Worm (Caenorhabditis elegans) whole organism, mixed stage, embryonic: ENCODE measurements around the gene srx-105.

Experiments used
- M03D4.4 ChIP-seq: sonication (generic microtip); optimal IDR thresholded peaks from 2 replicates; lab custom pipeline; 2017; ENCODE audit warnings: mild to moderate bottlenecking, missing genetic modification characterization, missing compliant biosample characterization
- blmp-1 ChIP-seq: fragments of 150-350 bp; optimal IDR thresholded peaks from 2 replicates; lab custom pipeline; 2014; ENCODE audit warnings: missing biosample characterization, missing genetic modification characterization
- ceh-39 ChIP-seq: fragments of 150-350 bp; optimal IDR thresholded peaks from 2 replicates; lab custom pipeline; 2014; ENCODE audit warnings: missing biosample characterization, missing genetic modification characterization
- ceh-43 ChIP-seq: fragments of 200-800 bp; sonication (Bioruptor generic); optimal IDR thresholded peaks from 2 replicates; lab custom pipeline; 2018; ENCODE audit warnings: mild to moderate bottlenecking, missing genetic modification characterization, moderate library complexity, missing compliant biosample characterization
- ceh-83 ChIP-seq: fragments of 200-800 bp; sonication (Bioruptor generic); optimal IDR thresholded peaks from 2 replicates; lab custom pipeline; 2018; ENCODE audit warnings: mild to moderate bottlenecking, missing genetic modification characterization, missing compliant biosample characterization
- drap-1 ChIP-seq: fragments of 200-800 bp; sonication (Bioruptor generic); optimal IDR thresholded peaks from 3 replicates; lab custom pipeline; 2018; ENCODE audit warnings: mild to moderate bottlenecking, missing genetic modification characterization, missing compliant biosample characterization
- elt-1 ChIP-seq: sonication (generic microtip); optimal IDR thresholded peaks from 2 replicates; lab custom pipeline; 2017; ENCODE audit warnings: missing genetic modification characterization, mild to moderate bottlenecking, missing compliant biosample characterization, antibody characterized with exemption, moderate library complexity, borderline replicate concordance; ENCODE audit not compliant: insufficient read depth
- elt-3 ChIP-seq: fragments of 150-350 bp; optimal IDR thresholded peaks from 2 replicates; lab custom pipeline; 2014; ENCODE audit warnings: missing biosample characterization, missing genetic modification characterization
- ham-2 ChIP-seq: fragments of 200-800 bp; sonication (Bioruptor generic); optimal IDR thresholded peaks from 2 replicates; lab custom pipeline; 2018; ENCODE audit warnings: mild to moderate bottlenecking, missing genetic modification characterization, missing compliant biosample characterization
- hlh-1 ChIP-seq: fragments of 150-350 bp; optimal IDR thresholded peaks from 2 replicates; lab custom pipeline; 2014; ENCODE audit warnings: missing biosample characterization, missing genetic modification reagents, missing genetic modification characterization
- lin-13 ChIP-seq: fragments of 150-350 bp; optimal IDR thresholded peaks from 2 replicates; lab custom pipeline; 2014; ENCODE audit warnings: missing biosample characterization, missing genetic modification characterization
- lin-32 ChIP-seq: fragments of 200-800 bp; sonication (Bioruptor generic); optimal IDR thresholded peaks from 2 replicates; lab custom pipeline; 2018; ENCODE audit warnings: mild to moderate bottlenecking, missing genetic modification characterization, missing compliant biosample characterization
- lsy-2 ChIP-seq: fragments of 150-350 bp; optimal IDR thresholded peaks from 2 replicates; lab custom pipeline; 2014; ENCODE audit warnings: missing biosample characterization, missing genetic modification characterization
- mab-5 ChIP-seq: fragments of 150-350 bp; optimal IDR thresholded peaks from 2 replicates; lab custom pipeline; 2014; ENCODE audit warnings: missing biosample characterization, missing genetic modification characterization
- mep-1 ChIP-seq: fragments of 150-350 bp; optimal IDR thresholded peaks from 2 replicates; lab custom pipeline; 2017; ENCODE audit warnings: missing biosample characterization, missing genetic modification reagents, missing genetic modification characterization, inconsistent platforms
- mls-2 ChIP-seq: sonication (generic microtip); optimal IDR thresholded peaks from 2 replicates; lab custom pipeline; 2016; ENCODE audit warnings: mild to moderate bottlenecking, missing genetic modification characterization, moderate library complexity, missing compliant biosample characterization
- nhr-12 ChIP-seq: fragments of 150-350 bp; optimal IDR thresholded peaks from 2 replicates; lab custom pipeline; 2014; ENCODE audit warnings: missing biosample characterization, missing genetic modification characterization
- nhr-2 ChIP-seq: fragments of 150-350 bp; optimal IDR thresholded peaks from 2 replicates; lab custom pipeline; 2014; ENCODE audit warnings: missing biosample characterization, missing genetic modification characterization
- nhr-237 ChIP-seq: fragments of 150-350 bp; optimal IDR thresholded peaks from 2 replicates; lab custom pipeline; 2014; ENCODE audit warnings: missing biosample characterization, missing genetic modification characterization
- nhr-28 ChIP-seq: fragments of 150-350 bp; optimal IDR thresholded peaks from 2 replicates; lab custom pipeline; 2014; ENCODE audit warnings: missing biosample characterization, missing genetic modification characterization
- nhr-76 ChIP-seq: sonication (generic microtip); optimal IDR thresholded peaks from 2 replicates; lab custom pipeline; 2017; ENCODE audit warnings: missing biosample characterization, missing genetic modification characterization
- pha-4 ChIP-seq: fragments of 150-350 bp; optimal IDR thresholded peaks from 2 replicates; lab custom pipeline; 2018; ENCODE audit warnings: missing biosample characterization, missing genetic modification reagents, missing genetic modification characterization
- sem-2 ChIP-seq: fragments of 200-800 bp; sonication (Bioruptor generic); optimal IDR thresholded peaks from 2 replicates; lab custom pipeline; 2018; ENCODE audit warnings: mild to moderate bottlenecking, missing genetic modification characterization, missing compliant biosample characterization
- snpc-4 ChIP-seq: fragments of 150-350 bp; optimal IDR thresholded peaks from 2 replicates; lab custom pipeline; 2014; ENCODE audit warnings: missing biosample characterization, missing genetic modification characterization
- sptf-1 ChIP-seq: sonication (generic microtip); optimal IDR thresholded peaks from 2 replicates; lab custom pipeline; 2017; ENCODE audit warnings: mild to moderate bottlenecking, missing genetic modification characterization, moderate library complexity, missing compliant biosample characterization
- tbx-8 ChIP-seq: fragments of 200-800 bp; sonication (Bioruptor generic); optimal IDR thresholded peaks from 2 replicates; lab custom pipeline; 2018; ENCODE audit warnings: mild to moderate bottlenecking, missing genetic modification characterization, moderate library complexity, missing compliant biosample characterization
- unc-120 ChIP-seq: sonication (generic microtip); optimal IDR thresholded peaks from 2 replicates; lab custom pipeline; 2017; ENCODE audit warnings: missing genetic modification characterization, missing compliant biosample characterization; ENCODE audit not compliant: poor library complexity, severe bottlenecking
- unc-39 ChIP-seq: fragments of 150-350 bp; optimal IDR thresholded peaks from 2 replicates; lab custom pipeline; 2014; ENCODE audit warnings: missing biosample characterization, missing genetic modification characterization
- unc-62 ChIP-seq: fragments of 150-350 bp; optimal IDR thresholded peaks from 2 replicates; lab custom pipeline; 2014; ENCODE audit warnings: missing biosample characterization, missing genetic modification reagents, missing genetic modification characterization
- zip-8 ChIP-seq: fragments of 150-350 bp; optimal IDR thresholded peaks from 2 replicates; lab custom pipeline; 2014; ENCODE audit warnings: missing biosample characterization, missing genetic modification characterization
- ztf-11 ChIP-seq: fragments of 150-350 bp; optimal IDR thresholded peaks from 2 replicates; lab custom pipeline; 2014; ENCODE audit warnings: missing biosample characterization, missing genetic modification characterization

Gene srx-105

DNA sequence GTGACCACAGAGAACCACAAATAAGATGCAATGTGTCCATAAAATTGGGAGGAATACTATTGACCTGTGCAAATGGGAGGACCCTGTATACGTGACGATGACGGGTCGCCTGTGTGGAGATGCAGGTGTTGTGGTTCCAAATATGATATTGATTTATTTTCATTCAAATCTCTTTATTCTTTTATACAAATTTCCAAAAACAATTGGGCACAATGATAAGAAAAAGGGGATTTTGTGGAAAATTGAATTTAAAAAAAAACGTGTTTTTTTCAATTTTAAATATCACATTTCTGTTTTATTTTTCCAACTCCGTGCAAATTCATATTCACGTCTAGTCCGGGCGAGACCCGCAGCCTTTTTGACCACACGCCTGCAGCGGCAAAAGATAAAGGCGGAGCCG, 26.0 kb downstream of the srx-105 start, which contains the start of gene F19B10.2:
TSS of gene F19B10.2 (plus strand) at position 301 of the 400 bp plus-strand sequence.
- no peak for TF ChIP-seq blmp-1 (tag; lab: Kevin White, UChicago)
- no peak for TF ChIP-seq tbx-8 (GFP tag; lab: Kevin White, UChicago)
- no peak for TF ChIP-seq ceh-83 (GFP tag; lab: Kevin White, UChicago)
- no peak for TF ChIP-seq unc-39
- no peak for TF ChIP-seq hlh-1
- no peak for TF ChIP-seq lin-13
- TF ChIP-seq pha-4 (tag; lab: Kevin White, UChicago), result no peak
- no peak for TF ChIP-seq M03D4.4 (tag; lab: Kevin White, UChicago)
- no peak for TF ChIP-seq ceh-43 (GFP tag; lab: Kevin White, UChicago)
- no peak for TF ChIP-seq ceh-39 (tag; lab: Kevin White, UChicago)
- TF ChIP-seq mls-2 (tag; lab: Kevin White, UChicago), result no peak
- TF ChIP-seq unc-120 (tag; lab: Kevin White, UChicago), result no peak
- no peak for TF ChIP-seq lin-32
- TF ChIP-seq sptf-1 (tag; lab: Kevin White, UChicago), result no peak
- no peak for TF ChIP-seq mab-5 (tag; lab: Kevin White, UChicago)
- no peak for TF ChIP-seq unc-62 (GFP tag; lab: Kevin White, UChicago)
- no peak for TF ChIP-seq lsy-2 (tag; lab: Kevin White, UChicago)
- TF ChIP-seq nhr-237, result no peak
- no peak for TF ChIP-seq drap-1 (GFP tag; lab: Kevin White, UChicago)
- TF ChIP-seq ztf-11, result no peak

DNA sequence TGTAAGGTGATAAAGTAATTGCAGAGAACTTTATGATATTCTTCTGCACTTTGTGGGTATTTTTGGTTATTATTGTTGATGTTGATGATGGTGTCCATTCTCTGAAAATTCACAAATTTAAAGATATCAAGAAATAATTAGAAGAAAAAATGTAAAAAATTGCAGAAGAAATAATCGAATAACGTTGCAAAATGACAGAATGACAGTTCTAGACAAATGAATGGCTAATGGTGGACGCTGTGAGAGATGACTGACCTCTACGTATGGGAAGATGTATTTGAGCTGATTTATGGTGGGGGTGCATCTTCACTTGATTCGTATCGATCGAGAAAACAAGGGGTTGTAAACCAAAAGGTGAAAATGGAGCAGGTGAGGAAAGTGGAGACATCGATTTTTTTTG, 27.7 kb downstream of the srx-105 start, which contains the start of gene sea-1:
TSS of gene sea-1 (minus strand) at position 101 of the 400 bp plus-strand sequence.
- TF ChIP-seq ztf-11, result no peak
- TF ChIP-seq mls-2 (tag; lab: Kevin White, UChicago), result no peak
- TF ChIP-seq lsy-2 (tag; lab: Kevin White, UChicago), result no peak
- TF ChIP-seq zip-8 (tag; lab: Kevin White, UChicago), result no peak
- TF ChIP-seq, all 35 proteins: peak for 0

DNA sequence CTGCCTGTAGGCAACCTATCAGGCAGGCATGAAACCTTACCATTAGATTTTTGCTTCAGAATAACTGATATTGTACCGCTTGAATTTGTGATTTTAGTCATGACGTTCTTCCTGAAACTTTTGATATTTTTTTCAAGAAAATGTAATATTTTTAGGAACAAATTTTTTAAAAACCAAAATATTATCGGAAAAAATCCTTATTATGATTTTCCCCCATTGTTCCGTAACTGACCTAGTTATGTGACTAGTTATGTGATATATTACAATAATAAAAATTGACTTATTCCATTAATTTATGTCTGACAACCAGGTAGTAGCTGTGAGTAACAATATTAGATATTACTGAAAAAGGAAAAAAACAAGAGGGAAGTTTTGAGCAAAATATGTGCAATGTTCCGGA, 30.2 kb downstream of the srx-105 start, which contains the start of gene srx-98:
TSS of gene srx-98 (minus strand) at position 101 of the 400 bp plus-strand sequence.
- TF ChIP-seq tbx-8 (GFP tag; lab: Kevin White, UChicago), result no peak
- no peak for TF ChIP-seq elt-3 (tag; lab: Kevin White, UChicago)
- no peak for TF ChIP-seq sem-2 (GFP tag; lab: Kevin White, UChicago)
- TF ChIP-seq mab-5 (tag; lab: Kevin White, UChicago), result no peak
- TF ChIP-seq nhr-2, result no peak
- TF ChIP-seq mep-1, result no peak
- TF ChIP-seq mls-2 (tag; lab: Kevin White, UChicago), result no peak
- no peak for TF ChIP-seq nhr-76 (tag; lab: Kevin White, UChicago)
- TF ChIP-seq lin-32, result no peak
- no peak for TF ChIP-seq ceh-43 (GFP tag; lab: Kevin White, UChicago)
- TF ChIP-seq pha-4 (tag; lab: Kevin White, UChicago), result no peak
- TF ChIP-seq nhr-237, result no peak
- TF ChIP-seq ham-2 (GFP tag; lab: Kevin White, UChicago), result no peak

DNA sequence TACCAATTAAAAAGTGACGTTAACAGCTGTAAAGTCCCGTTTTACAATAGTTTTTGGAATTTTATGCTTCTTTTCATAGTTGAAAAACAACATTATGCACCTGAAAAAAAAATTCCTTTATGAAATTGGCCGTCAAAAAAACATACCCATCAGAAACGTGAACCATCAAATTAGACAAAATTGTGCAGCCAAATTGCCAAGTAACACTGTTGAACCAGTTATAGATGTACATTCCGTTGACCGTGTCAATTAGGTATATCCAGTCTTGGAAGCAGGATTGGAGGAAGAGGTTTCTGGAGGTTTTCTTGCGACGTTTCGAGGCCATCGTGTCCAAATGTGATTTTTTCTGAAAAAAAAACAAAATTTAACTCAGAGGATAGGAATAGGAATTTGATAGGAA, 31.9 kb downstream of the srx-105 start, which contains the start of gene srx-97:
TSS of gene srx-97 (minus strand) at position 101 of the 400 bp plus-strand sequence.
- TF ChIP-seq zip-8 (tag; lab: Kevin White, UChicago) (no peak), elt-1 (no peak), mep-1 (no peak), ztf-11 (no peak), snpc-4 (no peak), hlh-1 (no peak), lsy-2 (tag; lab: Kevin White, UChicago) (no peak), ceh-83 (GFP tag; lab: Kevin White, UChicago) (no peak), sem-2 (GFP tag; lab: Kevin White, UChicago) (no peak), nhr-237 (no peak), sptf-1 (tag; lab: Kevin White, UChicago) (no peak), mab-5 (tag; lab: Kevin White, UChicago) (no peak), ceh-43 (GFP tag; lab: Kevin White, UChicago) (no peak), unc-120 (tag; lab: Kevin White, UChicago) (no peak), elt-3 (tag; lab: Kevin White, UChicago) (no peak), nhr-28 (tag; lab: Kevin White, UChicago) (no peak)

DNA sequence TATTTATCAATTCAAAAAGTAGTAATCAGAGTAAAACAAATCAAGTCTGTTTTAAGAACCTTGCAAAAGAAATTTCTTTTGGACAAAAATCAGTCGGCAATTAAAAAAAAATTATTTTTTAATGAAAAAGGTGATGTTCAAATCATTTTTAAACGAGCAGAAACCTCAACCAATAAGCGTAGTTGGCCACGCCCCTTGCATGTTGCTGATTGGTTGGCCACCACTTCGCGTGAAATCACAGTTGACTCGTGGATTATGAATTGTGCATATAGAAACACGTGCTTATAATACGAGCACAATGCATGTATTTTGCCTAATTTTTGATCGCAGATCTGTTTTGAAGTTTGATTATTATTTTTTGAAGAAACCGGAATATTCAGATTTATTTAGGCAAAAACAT, 36.0 kb downstream of the srx-105 start:
- no peak for TF ChIP-seq snpc-4
- no peak for TF ChIP-seq zip-8 (tag; lab: Kevin White, UChicago)
- TF ChIP-seq ceh-43 (GFP tag; lab: Kevin White, UChicago), result no peak
- TF ChIP-seq mab-5 (tag; lab: Kevin White, UChicago), result no peak
- no peak for TF ChIP-seq nhr-76 (tag; lab: Kevin White, UChicago)
- TF ChIP-seq elt-3 (tag; lab: Kevin White, UChicago), result no peak
- no peak for TF ChIP-seq ceh-83 (GFP tag; lab: Kevin White, UChicago)
- TF ChIP-seq hlh-1, result no peak
- no peak for TF ChIP-seq pha-4 (tag; lab: Kevin White, UChicago)
- no peak for TF ChIP-seq nhr-12 (tag; lab: Kevin White, UChicago)
- TF ChIP-seq M03D4.4 (tag; lab: Kevin White, UChicago), result no peak
- no peak for TF ChIP-seq nhr-237
- no peak for TF ChIP-seq blmp-1 (tag; lab: Kevin White, UChicago)
- TF ChIP-seq drap-1 (GFP tag; lab: Kevin White, UChicago), result no peak
- TF ChIP-seq sem-2 (GFP tag; lab: Kevin White, UChicago), result no peak
- no peak for TF ChIP-seq nhr-2
